Worm (Caenorhabditis elegans) whole organism, L4/young adult: ENCODE measurements around the gene smf-3.

Source experiments
- W03F9.2 ChIP-seq: fragments of 150-350 bp; optimal IDR thresholded peaks from 2 replicates; lab custom pipeline; 2014; ENCODE audit warnings: missing biosample characterization, missing genetic modification characterization
- dao-5 ChIP-seq: sonication (generic microtip); optimal IDR thresholded peaks from 2 replicates; lab custom pipeline; 2016; ENCODE audit warnings: missing genotype, missing genetic modification characterization, moderate library complexity, missing compliant biosample characterization
- him-1 ChIP-seq: sonication (generic microtip); optimal IDR thresholded peaks from 2 replicates; lab custom pipeline; 2016; ENCODE audit warnings: missing genotype, missing genetic modification reagents, missing genetic modification characterization, missing compliant biosample characterization

smf-3 gene

ce11 chrIV:2618611-2619010, at the start of gene smf-3:
Gene smf-3, plus strand, starts transcription at chrIV:2618869.
- TF ChIP-seq him-1 (no peak), W03F9.2 (tag; lab: Kevin White, UChicago) (no peak), dao-5 (tag; lab: Kevin White, UChicago) (no peak)

ce11 chrIV:2572107-2572506, 46.6 kb upstream of the smf-3 start, which contains the start of gene Y69A2AR.51:
Gene Y69A2AR.51, plus strand, starts transcription at chrIV:2572407.
- TF ChIP-seq dao-5 (tag; lab: Kevin White, UChicago) (no peak), him-1 (no peak), W03F9.2 (tag; lab: Kevin White, UChicago) (no peak)

ce11 chrIV:2573122-2573521, 45.5 kb upstream of the smf-3 start:
- TF ChIP-seq him-1: no peak

ce11 chrIV:2581483-2581882, 37.2 kb upstream of the smf-3 start, which contains the start of gene nhr-242:
Gene nhr-242, minus strand, starts transcription at chrIV:2581583.
- TF ChIP-seq W03F9.2 (tag; lab: Kevin White, UChicago): no peak
- no peak for TF ChIP-seq him-1
- no peak for TF ChIP-seq dao-5 (tag; lab: Kevin White, UChicago)

- TF ChIP-seq W03F9.2 (tag; lab: Kevin White, UChicago) (no peak), dao-5 (tag; lab: Kevin White, UChicago) (no peak), him-1 (no peak)
Measured at ce11 chrIV:2597417-2597816, 21.3 kb upstream of the smf-3 start, which contains the start of gene Y69A2AR.47. Gene Y69A2AR.47, plus strand, starts transcription at chrIV:2597717.

ce11 chrIV:2599634-2600033, 19.0 kb upstream of the smf-3 start:
- peak; percentile 37 for TF ChIP-seq him-1
- no peak for TF ChIP-seq dao-5 (tag; lab: Kevin White, UChicago)
- peak; percentile 50 for TF ChIP-seq W03F9.2 (tag; lab: Kevin White, UChicago)

- no peak for TF ChIP-seq dao-5 (tag; lab: Kevin White, UChicago)
- no peak for TF ChIP-seq him-1
Measured at ce11 chrIV:2600841-2601240, 17.8 kb upstream of the smf-3 start, which contains the start of gene epg-9. Gene epg-9, plus strand, starts transcription at chrIV:2601141.

- TF ChIP-seq him-1: peak; percentile 11
- TF ChIP-seq dao-5 (tag; lab: Kevin White, UChicago): peak; percentile 53
- peak; percentile 91 for TF ChIP-seq W03F9.2 (tag; lab: Kevin White, UChicago)
Measured at ce11 chrIV:2601988-2602861, 16.4 kb upstream of the smf-3 start.

ce11 chrIV:2602862-2603189, 15.8 kb upstream of the smf-3 start:
- TF ChIP-seq him-1: no peak
- no peak for TF ChIP-seq dao-5 (tag; lab: Kevin White, UChicago)
- TF ChIP-seq W03F9.2 (tag; lab: Kevin White, UChicago): no peak

ce11 chrIV:2603556-2604021, 15.1 kb upstream of the smf-3 start:
- no peak for TF ChIP-seq W03F9.2 (tag; lab: Kevin White, UChicago)
- TF ChIP-seq him-1: no peak
- no peak for TF ChIP-seq dao-5 (tag; lab: Kevin White, UChicago)

ce11 chrIV:2606572-2606971, 12.1 kb upstream of the smf-3 start:
- no peak for TF ChIP-seq him-1
- no peak for TF ChIP-seq W03F9.2 (tag; lab: Kevin White, UChicago)
- TF ChIP-seq dao-5 (tag; lab: Kevin White, UChicago): no peak

ce11 chrIV:2607513-2608101, 11.1 kb upstream of the smf-3 start, which contains the start of gene vamp-7:
Gene vamp-7, plus strand, starts transcription at chrIV:2608051.
- TF ChIP-seq dao-5 (tag; lab: Kevin White, UChicago): no peak
- peak; percentile 10 for TF ChIP-seq W03F9.2 (tag; lab: Kevin White, UChicago)

- TF ChIP-seq W03F9.2 (tag; lab: Kevin White, UChicago): no peak
- TF ChIP-seq dao-5 (tag; lab: Kevin White, UChicago): no peak
- no peak for TF ChIP-seq him-1
Measured at ce11 chrIV:2610409-2610808, 8.3 kb upstream of the smf-3 start, which contains the start of gene Y69A2AR.32. Gene Y69A2AR.32, plus strand, starts transcription at chrIV:2610436.

- TF ChIP-seq him-1 (no peak), W03F9.2 (tag; lab: Kevin White, UChicago) (no peak), dao-5 (tag; lab: Kevin White, UChicago) (no peak)
Measured at ce11 chrIV:2610974-2611373, 7.7 kb upstream of the smf-3 start.
